Fruit fly (Drosophila melanogaster) whole organism: Measurements from ENCODE around the gene CG42613.

ENCODE experiments used
- CG8478 ChIP-seq: fragments of >200 bp; optimal IDR thresholded peaks from 2 replicates; lab custom pipeline; 2018; ENCODE audit warnings: inconsistent platforms
- EcR ChIP-seq, 2 experiments: fragments of >200 bp; optimal IDR thresholded peaks; 2 replicates each; lab custom pipeline; 2017; ENCODE audit warnings: missing biosample characterization in 2 of 2, missing genetic modification characterization in 2 of 2, missing genetic modification reagents in 2 of 2
- usp ChIP-seq: fragments of >200 bp; optimal IDR thresholded peaks from 2 replicates; lab custom pipeline; 2017; ENCODE audit warnings: missing biosample characterization, missing genetic modification characterization, mixed read lengths

- no peak for TF ChIP-seq EcR (GFP tag; optimal IDR thresholded peaks at IDR 0.05; lab: Kevin White, UChicago)
- TF ChIP-seq CG8478 (lab: Kevin White, UChicago): no peak
- TF ChIP-seq usp (GFP tag; lab: Kevin White, UChicago): no peak
Measured at dm6 chr3R:18949131-18949530, 20.1 kb downstream of the CG42613 start.
